Fruit fly (Drosophila melanogaster): ENCODE results near the gene CG43736.
A peak's percentile ranks its signal among the peaks of the same experiment; 100 is the strongest.

CG43736 gene

dm6 chrX:6843841-6844440 is 19.7 kb upstream of the CG43736 start, which contains the start of the genes CG14435 and Tmf (continued):
- peak; percentile 84 for TF ChIP-seq unpg (GFP tag; optimal IDR thresholded peaks at IDR 0.05)
- TF ChIP-seq Nf-YA (GFP tag; IDR thresholded peaks at IDR 0.05) = peak; percentile 61
- TF ChIP-seq Dref (GFP tag; IDR thresholded peaks at IDR 0.05) = peak; percentile 75
- TF ChIP-seq p53 (GFP tag; optimal IDR thresholded peaks at IDR 0.05) = no peak
- TF ChIP-seq hth (optimal IDR thresholded peaks at IDR 0.05) = no peak
- peak; percentile 57 for TF ChIP-seq Elba2 (GFP tag; optimal IDR thresholded peaks at IDR 0.05)
- peak; percentile 31 for TF ChIP-seq NC2β (GFP tag; optimal IDR thresholded peaks at IDR 0.05)
- peak; percentile 87 for TF ChIP-seq CG14014 (GFP tag; IDR thresholded peaks at IDR 0.05)
- peak; percentile 38; the same call in 1 of the 2 replicates for TF ChIP-seq GATAe (GFP tag; conservative IDR thresholded peaks at IDR 0.05)
- peak; percentile 62 for TF ChIP-seq CG13123 (GFP tag; optimal IDR thresholded peaks at IDR 0.05)
- TF ChIP-seq luna (GFP tag; optimal IDR thresholded peaks at IDR 0.05) = no peak
- peak; percentile 49 for TF ChIP-seq Jarid2 (GFP tag; optimal IDR thresholded peaks at IDR 0.05)
- TF ChIP-seq CG11560 (tag; IDR thresholded peaks at IDR 0.05) = peak; percentile 76
- TF ChIP-seq Hr51 (GFP tag; optimal IDR thresholded peaks at IDR 0.05) = peak; percentile 60 to 82
- TF ChIP-seq Vsx1 (GFP tag; optimal IDR thresholded peaks at IDR 0.05) = peak; percentile 47
- peak; percentile 26 for TF ChIP-seq stwl (tag; optimal IDR thresholded peaks at IDR 0.05)
- TF ChIP-seq lab (GFP tag; optimal IDR thresholded peaks at IDR 0.05) = peak; percentile 82
- peak; percentile 74 for TF ChIP-seq CG4730 (GFP tag; IDR thresholded peaks at IDR 0.05)
- TF ChIP-seq Tbp (GFP tag; optimal IDR thresholded peaks at IDR 0.05) = no peak
- no peak for TF ChIP-seq nom (GFP tag; optimal IDR thresholded peaks at IDR 0.05)
- peak; percentile 90 for TF ChIP-seq CG11456 (GFP tag; IDR thresholded peaks at IDR 0.05)
- no peak for TF ChIP-seq bigmax (GFP tag; optimal IDR thresholded peaks at IDR 0.05)
- no peak for TF ChIP-seq CG4282 (GFP tag; optimal IDR thresholded peaks at IDR 0.05)
- TF ChIP-seq HmgD (GFP tag; optimal IDR thresholded peaks at IDR 0.05) = no peak
- peak; percentile 79 for TF ChIP-seq CG7556 (GFP tag; optimal IDR thresholded peaks at IDR 0.05)
- peak; percentile 85 for TF ChIP-seq Hmr (GFP tag; optimal IDR thresholded peaks at IDR 0.05)
- TF ChIP-seq CG13424 (tag; optimal IDR thresholded peaks at IDR 0.05) = peak; percentile 90
- TF ChIP-seq gcm (GFP tag; optimal IDR thresholded peaks at IDR 0.05) = peak; percentile 62
- peak; percentile 92 for TF ChIP-seq gem (tag; optimal IDR thresholded peaks at IDR 0.05)
- peak; percentile 32 for TF ChIP-seq MTF-1 (GFP tag; optimal IDR thresholded peaks at IDR 0.05; ENCODE audit: borderline replicate concordance)
- TF ChIP-seq al (GFP tag; IDR thresholded peaks at IDR 0.05) = peak; percentile 84
- 0 out of 2 replicates have a peak, but pooled peaks have one; percentile 29 for TF ChIP-seq crol (GFP tag; IDR thresholded peaks at IDR 0.05)
- TF ChIP-seq dpn (GFP tag; optimal IDR thresholded peaks at IDR 0.05) = peak; percentile 62 to 81
- TF ChIP-seq CG32772 (GFP tag; IDR thresholded peaks at IDR 0.05) = peak; percentile 84
- TF ChIP-seq fd102C (GFP tag; optimal IDR thresholded peaks at IDR 0.05) = peak; percentile 8
- peak; percentile 86 for TF ChIP-seq tgo (GFP tag; IDR thresholded peaks at IDR 0.05)
- no peak for TF ChIP-seq Doc3 (GFP tag; IDR thresholded peaks at IDR 0.05; ENCODE audit: partially characterized antibody)
- no peak for TF ChIP-seq Kr (GFP tag; optimal IDR thresholded peaks at IDR 0.05)
- peak; percentile 81 for TF ChIP-seq slou (GFP tag; optimal IDR thresholded peaks at IDR 0.05)
- TF ChIP-seq CG3995 (GFP tag; optimal IDR thresholded peaks at IDR 0.05) = peak; percentile 26
- TF ChIP-seq sd (tag; optimal IDR thresholded peaks at IDR 0.05) = no peak
- TF ChIP-seq emc (GFP tag; optimal IDR thresholded peaks at IDR 0.05) = no peak
- peak; percentile 15 for TF ChIP-seq CG1792 (GFP tag; optimal IDR thresholded peaks at IDR 0.05)
- TF ChIP-seq CG12071 (GFP tag; optimal IDR thresholded peaks at IDR 0.05) = no peak
- peak; percentile 37 for TF ChIP-seq Ets97D (GFP tag; optimal IDR thresholded peaks at IDR 0.05)
- TF ChIP-seq CG12942 (GFP tag; optimal IDR thresholded peaks at IDR 0.05) = peak; percentile 68
- TF ChIP-seq CG31441 (GFP tag; IDR thresholded peaks at IDR 0.05) = peak; percentile 85
- peak in 1 of 2 experiments; percentile 79 for TF ChIP-seq bsh (GFP tag; optimal IDR thresholded peaks at IDR 0.05)
- TF ChIP-seq rib (GFP tag; IDR thresholded peaks at IDR 0.05) = peak; percentile 72
- TF ChIP-seq sima (GFP tag; optimal IDR thresholded peaks at IDR 0.05) = no peak

All from whole organism, embryonic.